Fruit fly (Drosophila melanogaster): ENCODE data around the gene Bdbt.

Bdbt gene

dm6 chr3R:21127352-21127985 is 8.8 kb upstream of the Bdbt start, which contains the start of the genes slmb and CG5793 (continued):
- TF ChIP-seq jing (GFP tag; optimal IDR thresholded peaks at IDR 0.05) = no peak
- no peak for TF ChIP-seq repo (GFP tag; optimal IDR thresholded peaks at IDR 0.05)
- TF ChIP-seq gem (tag; optimal IDR thresholded peaks at IDR 0.05) = no peak
- TF ChIP-seq amos (GFP tag; IDR thresholded peaks at IDR 0.05; ENCODE audit: partially characterized antibody) = peak; percentile 67; the same call in 1 of the 2 replicates
- TF ChIP-seq gro (GFP tag; optimal IDR thresholded peaks at IDR 0.05) = peak; percentile 21
- TF ChIP-seq exex (tag; optimal IDR thresholded peaks at IDR 0.05) = no peak
- no peak for TF ChIP-seq hb (GFP tag; IDR thresholded peaks at IDR 0.05; ENCODE audit: partially characterized antibody)
- no peak for TF ChIP-seq tll (GFP tag; optimal IDR thresholded peaks at IDR 0.05)
- no peak for TF ChIP-seq H15 (GFP tag; IDR thresholded peaks at IDR 0.05)
- no peak for TF ChIP-seq wek (GFP tag; optimal IDR thresholded peaks at IDR 0.05)
- TF ChIP-seq ken (GFP tag; IDR thresholded peaks at IDR 0.05) = peak; percentile 62; the same call in 1 of the 3 replicates
- TF ChIP-seq Aef1 (GFP tag; IDR thresholded peaks at IDR 0.05) = no peak
- TF ChIP-seq grn (GFP tag; optimal IDR thresholded peaks at IDR 0.05) = peak; percentile 17
- peak; percentile 12 for TF ChIP-seq Abd-B (GFP tag; optimal IDR thresholded peaks at IDR 0.05)
- TF ChIP-seq CG10209 (GFP tag; optimal IDR thresholded peaks at IDR 0.05) = peak; percentile 31
- no peak for TF ChIP-seq Dfd (GFP tag; optimal IDR thresholded peaks at IDR 0.05)
- no peak for TF ChIP-seq zen2 (GFP tag; IDR thresholded peaks at IDR 0.05; ENCODE audit: partially characterized antibody)
- no peak for TF ChIP-seq Vsx1 (GFP tag; optimal IDR thresholded peaks at IDR 0.05)
- peak; percentile 45; the same call in 1 of the 3 replicates for TF ChIP-seq CG34224 (GFP tag; IDR thresholded peaks at IDR 0.05; ENCODE audit: partially characterized antibody)
- no peak for TF ChIP-seq CG8388 (GFP tag; optimal IDR thresholded peaks at IDR 0.05)
- TF ChIP-seq toy (GFP tag; IDR thresholded peaks at IDR 0.05) = no peak
- peak; percentile 56 for TF ChIP-seq HmgD (GFP tag; optimal IDR thresholded peaks at IDR 0.05)
- TF ChIP-seq inv (GFP tag; IDR thresholded peaks at IDR 0.05; ENCODE audit: partially characterized antibody) = peak; percentile 54
- peak; percentile 8 for TF ChIP-seq CG12942 (GFP tag; optimal IDR thresholded peaks at IDR 0.05)
- 0 out of 2 replicates have a peak, but pooled peaks have one; percentile 13 for TF ChIP-seq CG2129 (GFP tag; IDR thresholded peaks at IDR 0.05; ENCODE audit: partially characterized antibody)
- TF ChIP-seq al (GFP tag; IDR thresholded peaks at IDR 0.05) = no peak
- no peak for TF ChIP-seq CG11093 (GFP tag; IDR thresholded peaks at IDR 0.05)
- 0 out of 2 replicates have a peak, but pooled peaks have one; percentile 37 for TF ChIP-seq CG17328 (GFP tag; IDR thresholded peaks at IDR 0.05)
- TF ChIP-seq CG18619 (GFP tag; optimal IDR thresholded peaks at IDR 0.05) = no peak
- peak; percentile 59 for TF ChIP-seq Dip3 (GFP tag; optimal IDR thresholded peaks at IDR 0.05)
- peak; percentile 76 for TF ChIP-seq Ets97D (GFP tag; optimal IDR thresholded peaks at IDR 0.05)
- peak; percentile 42 for TF ChIP-seq caup (GFP tag; optimal IDR thresholded peaks at IDR 0.05; ENCODE audit: severe bottlenecking)
- TF ChIP-seq ftz-f1 (GFP tag; optimal IDR thresholded peaks at IDR 0.05) = no peak
- no peak for TF ChIP-seq CG2202 (tag; optimal IDR thresholded peaks at IDR 0.05)
- TF ChIP-seq MTF-1 (GFP tag; optimal IDR thresholded peaks at IDR 0.05; ENCODE audit: borderline replicate concordance) = peak; percentile 39
- no peak for TF ChIP-seq C15 (GFP tag; IDR thresholded peaks at IDR 0.05)
- TF ChIP-seq tin (GFP tag; optimal IDR thresholded peaks at IDR 0.05) = peak; percentile 52
- no peak for TF ChIP-seq CG15269 (tag; optimal IDR thresholded peaks at IDR 0.05)
- no peak for TF ChIP-seq gcm (GFP tag; optimal IDR thresholded peaks at IDR 0.05)
- no peak for TF ChIP-seq CG12219 (GFP tag; optimal IDR thresholded peaks at IDR 0.05)
- peak; percentile 17 for TF ChIP-seq CG11723 (GFP tag; optimal IDR thresholded peaks at IDR 0.05)
- no peak for TF ChIP-seq HLHmδ (GFP tag; optimal IDR thresholded peaks at IDR 0.05)
- TF ChIP-seq schlank (tag; optimal IDR thresholded peaks at IDR 0.05) = no peak
- TF ChIP-seq grau (tag; optimal IDR thresholded peaks at IDR 0.05) = peak; percentile 37
- TF ChIP-seq Mes4 (GFP tag; optimal IDR thresholded peaks at IDR 0.05) = peak; percentile 23
- TF ChIP-seq hth (optimal IDR thresholded peaks at IDR 0.05) = no peak
- TF ChIP-seq Lpt (GFP tag; optimal IDR thresholded peaks at IDR 0.05) = no peak
- peak in 1 of 2 experiments; percentile 14 for TF ChIP-seq Hr51 (GFP tag; optimal IDR thresholded peaks at IDR 0.05)
- no peak; the same call in 1 of the 2 replicates for TF ChIP-seq ssp (GFP tag; IDR thresholded peaks at IDR 0.05)
